Worm (Caenorhabditis elegans) whole organism, L2 larva: ENCODE results near the gene B0281.5.

Source experiments
- elt-3 ChIP-seq: sonication (generic microtip); optimal IDR thresholded peaks from 2 replicates; lab custom pipeline; 2017; ENCODE audit warnings: missing biosample characterization, missing genetic modification characterization
- fos-1 ChIP-seq: fragments of 150-350 bp; optimal IDR thresholded peaks from 2 replicates; lab custom pipeline; 2014; ENCODE audit warnings: missing biosample characterization, missing genetic modification characterization
- mdl-1 ChIP-seq, 2 experiments: fragments of 150-350 bp in 1 of 2; sonication (generic microtip) in 1 of 2; optimal IDR thresholded peaks; 2 replicates each; lab custom pipeline; 2017; ENCODE audit warnings: missing biosample characterization in 2 of 2, missing genetic modification characterization in 2 of 2
- nhr-12 ChIP-seq: fragments of 150-350 bp; optimal IDR thresholded peaks from 2 replicates; lab custom pipeline; 2014; ENCODE audit warnings: missing biosample characterization, missing genetic modification characterization
- nhr-25 ChIP-seq: fragments of 150-350 bp; sonication (generic microtip); optimal IDR thresholded peaks from 3 replicates; lab custom pipeline; 2014; ENCODE audit warnings: missing biosample characterization, missing genetic modification characterization
- ztf-4 ChIP-seq: fragments of 150-350 bp; optimal IDR thresholded peaks from 2 replicates; lab custom pipeline; 2014; ENCODE audit warnings: missing biosample characterization, missing genetic modification characterization

DNA sequence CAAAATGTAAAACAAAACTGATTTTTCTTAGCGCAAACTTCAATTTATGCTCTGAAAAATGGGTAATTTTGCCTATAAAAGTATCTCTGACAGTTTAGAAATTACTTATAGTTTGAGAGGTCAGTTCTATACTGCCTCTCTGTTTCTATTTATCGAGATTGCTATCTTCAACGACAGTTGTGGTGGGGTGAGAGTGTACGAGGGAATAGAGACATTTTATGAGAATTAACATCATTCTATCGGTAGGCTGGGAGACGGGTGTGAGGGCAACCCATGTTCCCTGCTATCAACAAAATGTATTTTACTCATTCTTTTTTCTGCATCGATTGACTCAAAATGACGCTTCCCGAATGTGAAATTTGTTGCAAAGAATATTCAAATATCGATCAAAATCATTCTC is 19.3 kb upstream of the B0281.5 start, which contains the start of gene ZK1240.3:
- TF ChIP-seq fos-1 (tag; lab: Kevin White, UChicago) (peak; percentile 87), nhr-12 (tag; lab: Kevin White, UChicago) (no peak), mdl-1 (tag; optimal IDR thresholded peaks at IDR 0.05; lab: Kevin White, UChicago) (no peak), elt-3 (tag; lab: Kevin White, UChicago) (no peak), nhr-25 (tag; lab: Kevin White, UChicago) (no peak), ztf-4 (no peak)
